Fruit fly (Drosophila melanogaster): ENCODE measurements around the gene kri.

The kri gene

dm6 chr3L:5848929-5849328 is 38.2 kb downstream of the kri start:
- TF ChIP-seq psq (optimal IDR thresholded peaks at IDR 0.05) (no peak), CG8478 (optimal IDR thresholded peaks at IDR 0.05) (no peak), EcR (GFP tag; optimal IDR thresholded peaks at IDR 0.05) (no peak), usp (GFP tag; optimal IDR thresholded peaks at IDR 0.05) (no peak), pan (optimal IDR thresholded peaks at IDR 0.05) (no peak), Dll (optimal IDR thresholded peaks at IDR 0.05) (no peak)

- TF ChIP-seq Dll (optimal IDR thresholded peaks at IDR 0.05) (no peak), usp (GFP tag; optimal IDR thresholded peaks at IDR 0.05) (no peak), psq (optimal IDR thresholded peaks at IDR 0.05) (no peak), EcR (GFP tag; optimal IDR thresholded peaks at IDR 0.05) (no peak), CG8478 (optimal IDR thresholded peaks at IDR 0.05) (no peak), pan (optimal IDR thresholded peaks at IDR 0.05) (no peak)
Observed at dm6 chr3L:5851636-5852035, 40.9 kb downstream of the kri start.

- no peak for TF ChIP-seq Dll (optimal IDR thresholded peaks at IDR 0.05)
- no peak for TF ChIP-seq pan (optimal IDR thresholded peaks at IDR 0.05)
- no peak for TF ChIP-seq CG8478 (optimal IDR thresholded peaks at IDR 0.05)
- TF ChIP-seq psq (optimal IDR thresholded peaks at IDR 0.05): no peak
- no peak for TF ChIP-seq EcR (GFP tag; optimal IDR thresholded peaks at IDR 0.05)
- TF ChIP-seq usp (GFP tag; optimal IDR thresholded peaks at IDR 0.05): no peak
Observed at dm6 chr3L:5855098-5855497, 44.3 kb downstream of the kri start.

- no peak for TF ChIP-seq usp (GFP tag; optimal IDR thresholded peaks at IDR 0.05)
- TF ChIP-seq psq (optimal IDR thresholded peaks at IDR 0.05): no peak
- no peak for TF ChIP-seq CG8478 (optimal IDR thresholded peaks at IDR 0.05)
- no peak for TF ChIP-seq Dll (optimal IDR thresholded peaks at IDR 0.05)
- TF ChIP-seq EcR (GFP tag; optimal IDR thresholded peaks at IDR 0.05): no peak
- no peak for TF ChIP-seq pan (optimal IDR thresholded peaks at IDR 0.05)
Observed at dm6 chr3L:5856081-5856826, 45.5 kb downstream of the kri start.

dm6 chr3L:5856919-5857318 is 46.1 kb downstream of the kri start:
- TF ChIP-seq usp (GFP tag; optimal IDR thresholded peaks at IDR 0.05) (no peak), psq (optimal IDR thresholded peaks at IDR 0.05) (no peak), EcR (GFP tag; optimal IDR thresholded peaks at IDR 0.05) (no peak), Dll (optimal IDR thresholded peaks at IDR 0.05) (no peak), pan (optimal IDR thresholded peaks at IDR 0.05) (no peak), CG8478 (optimal IDR thresholded peaks at IDR 0.05) (no peak)

dm6 chr3L:5859029-5859428 is 48.3 kb downstream of the kri start:
- no peak for TF ChIP-seq usp (GFP tag; optimal IDR thresholded peaks at IDR 0.05)
- TF ChIP-seq pan (optimal IDR thresholded peaks at IDR 0.05): no peak
- TF ChIP-seq psq (optimal IDR thresholded peaks at IDR 0.05): no peak
- no peak for TF ChIP-seq EcR (GFP tag; optimal IDR thresholded peaks at IDR 0.05)
- no peak for TF ChIP-seq Dll (optimal IDR thresholded peaks at IDR 0.05)
- TF ChIP-seq CG8478 (optimal IDR thresholded peaks at IDR 0.05): no peak

All from whole organism.